Worm (Caenorhabditis elegans) whole organism, late embryonic: ENCODE measurements around the gene prp-40.

Experiments
- C38D4.7 ChIP-seq: fragments of 200-800 bp; sonication (Bioruptor generic); optimal IDR thresholded peaks from 2 replicates; lab custom pipeline; 2018; ENCODE audit warnings: mild to moderate bottlenecking, missing genetic modification characterization, moderate library complexity, missing compliant biosample characterization
- F13H6.1 ChIP-seq: sonication (generic microtip); optimal IDR thresholded peaks from 2 replicates; lab custom pipeline; 2016; ENCODE audit warnings: missing genetic modification characterization, missing compliant biosample characterization
- ama-1 ChIP-seq: fragments of 150-350 bp; optimal IDR thresholded peaks from 2 replicates; lab custom pipeline; 2014
- ceh-22 ChIP-seq: sonication (generic microtip); optimal IDR thresholded peaks from 2 replicates; lab custom pipeline; 2017; ENCODE audit warnings: missing biosample characterization, missing genetic modification characterization
- ceh-24 ChIP-seq: sonication (generic microtip); optimal IDR thresholded peaks from 2 replicates; lab custom pipeline; 2016; ENCODE audit warnings: mild to moderate bottlenecking, missing genetic modification characterization, missing compliant biosample characterization
- ceh-30 ChIP-seq: fragments of 150-350 bp; optimal IDR thresholded peaks from 2 replicates; lab custom pipeline; 2014; ENCODE audit warnings: missing biosample characterization, missing genetic modification characterization
- ceh-34 ChIP-seq: sonication (generic microtip); optimal IDR thresholded peaks from 2 replicates; lab custom pipeline; 2016; ENCODE audit warnings: mild to moderate bottlenecking, missing genetic modification characterization, missing compliant biosample characterization
- ceh-9 ChIP-seq: sonication (generic microtip); optimal IDR thresholded peaks from 2 replicates; lab custom pipeline; 2016; ENCODE audit warnings: mild to moderate bottlenecking, missing genetic modification characterization, inconsistent platforms, missing compliant biosample characterization
- che-1 ChIP-seq: sonication (generic microtip); optimal IDR thresholded peaks from 2 replicates; lab custom pipeline; 2016; ENCODE audit warnings: mild to moderate bottlenecking, missing genetic modification characterization, missing compliant biosample characterization
- dmd-4 ChIP-seq: sonication (generic microtip); optimal IDR thresholded peaks from 2 replicates; lab custom pipeline; 2016; ENCODE audit warnings: borderline replicate concordance, missing genetic modification characterization, missing compliant biosample characterization
- elt-2 ChIP-seq: sonication (generic microtip); optimal IDR thresholded peaks from 2 replicates; lab custom pipeline; 2016; ENCODE audit warnings: missing genetic modification reagents, missing genetic modification characterization, missing compliant biosample characterization
- elt-4 ChIP-seq: sonication (generic microtip); optimal IDR thresholded peaks from 2 replicates; lab custom pipeline; 2016; ENCODE audit warnings: missing genetic modification characterization, missing compliant biosample characterization
- ets-4 ChIP-seq: sonication (generic microtip); optimal IDR thresholded peaks from 2 replicates; lab custom pipeline; 2016; ENCODE audit warnings: missing genetic modification characterization, missing compliant biosample characterization
- eyg-1 ChIP-seq: sonication (generic microtip); optimal IDR thresholded peaks from 2 replicates; lab custom pipeline; 2016; ENCODE audit warnings: missing genotype, missing genetic modification characterization, missing compliant biosample characterization
- fkh-6 ChIP-seq: sonication (generic microtip); optimal IDR thresholded peaks from 2 replicates; lab custom pipeline; 2016; ENCODE audit warnings: missing genetic modification characterization, missing compliant biosample characterization
- hlh-15 ChIP-seq: sonication (generic microtip); optimal IDR thresholded peaks from 2 replicates; lab custom pipeline; 2016; ENCODE audit warnings: missing genetic modification characterization, missing compliant biosample characterization
- hlh-30 ChIP-seq: sonication (generic microtip); optimal IDR thresholded peaks from 2 replicates; lab custom pipeline; 2017; ENCODE audit warnings: antibody characterized with exemption, missing genetic modification characterization, missing compliant biosample characterization; ENCODE audit not compliant: insufficient read depth
- hlh-6 ChIP-seq: sonication (generic microtip); optimal IDR thresholded peaks from 2 replicates; lab custom pipeline; 2016; ENCODE audit warnings: missing genotype, missing genetic modification characterization, missing compliant biosample characterization
- lim-6 ChIP-seq: sonication (generic microtip); optimal IDR thresholded peaks from 2 replicates; lab custom pipeline; 2016; ENCODE audit warnings: missing genetic modification characterization, missing compliant biosample characterization
- lin-11 ChIP-seq: fragments of 200-800 bp; sonication (Bioruptor generic); optimal IDR thresholded peaks from 2 replicates; lab custom pipeline; 2018; ENCODE audit warnings: mild to moderate bottlenecking, missing genetic modification characterization, missing compliant biosample characterization
- madf-2 ChIP-seq: sonication (generic microtip); optimal IDR thresholded peaks from 2 replicates; lab custom pipeline; 2017; ENCODE audit warnings: missing genetic modification characterization, missing compliant biosample characterization
- mec-3 ChIP-seq: sonication (generic microtip); optimal IDR thresholded peaks from 2 replicates; lab custom pipeline; 2016; ENCODE audit warnings: borderline replicate concordance, missing genetic modification characterization, missing compliant biosample characterization
- nfya-1 ChIP-seq: sonication (generic microtip); optimal IDR thresholded peaks from 2 replicates; lab custom pipeline; 2017; ENCODE audit warnings: missing genetic modification characterization, mild to moderate bottlenecking, missing compliant biosample characterization, antibody characterized with exemption, moderate library complexity
- nhr-232 ChIP-seq: sonication (generic microtip); optimal IDR thresholded peaks from 2 replicates; lab custom pipeline; 2016; ENCODE audit warnings: missing genetic modification characterization, missing compliant biosample characterization
- pax-1 ChIP-seq: fragments of 150-350 bp; optimal IDR thresholded peaks from 2 replicates; lab custom pipeline; 2014; ENCODE audit warnings: missing biosample characterization, missing genetic modification characterization
- pha-2 ChIP-seq: sonication (generic microtip); optimal IDR thresholded peaks from 2 replicates; lab custom pipeline; 2017; ENCODE audit warnings: mild to moderate bottlenecking, missing genetic modification characterization, missing compliant biosample characterization
- pha-4 ChIP-seq: fragments of 150-350 bp; optimal IDR thresholded peaks from 2 replicates; lab custom pipeline; 2018; ENCODE audit warnings: missing biosample characterization, missing genetic modification reagents, missing genetic modification characterization
- rnt-1 ChIP-seq: sonication (generic microtip); optimal IDR thresholded peaks from 2 replicates; lab custom pipeline; 2016; ENCODE audit warnings: missing genetic modification characterization, missing compliant biosample characterization
- sdc-2 ChIP-seq: sonication (generic microtip); optimal IDR thresholded peaks from 2 replicates; lab custom pipeline; 2016; ENCODE audit warnings: missing genotype, missing genetic modification characterization, missing compliant biosample characterization
- sox-2 ChIP-seq: fragments of 200-800 bp; sonication (Bioruptor generic); IDR thresholded peaks from 2 replicates; pipeline ENCODE4 v1.3.6; 2022; ENCODE audit warnings: missing genetic modification reagents, missing genetic modification characterization, missing compliant biosample characterization
- sox-4 ChIP-seq: sonication (generic microtip); optimal IDR thresholded peaks from 2 replicates; lab custom pipeline; 2017; ENCODE audit warnings: mild to moderate bottlenecking, missing genetic modification characterization, inconsistent platforms, missing compliant biosample characterization
- syd-9 ChIP-seq: sonication (generic microtip); optimal IDR thresholded peaks from 2 replicates; lab custom pipeline; 2016; ENCODE audit warnings: mild to moderate bottlenecking, missing genetic modification characterization, moderate library complexity, missing compliant biosample characterization
- tbx-2 ChIP-seq: sonication (generic microtip); optimal IDR thresholded peaks from 2 replicates; lab custom pipeline; 2016; ENCODE audit warnings: missing genetic modification characterization, missing compliant biosample characterization
- unc-42 ChIP-seq: sonication (generic microtip); optimal IDR thresholded peaks from 2 replicates; lab custom pipeline; 2016; ENCODE audit warnings: missing genotype, missing genetic modification characterization, missing compliant biosample characterization
- unc-86 ChIP-seq: sonication (generic microtip); optimal IDR thresholded peaks from 2 replicates; lab custom pipeline; 2016; ENCODE audit warnings: missing genetic modification characterization, missing compliant biosample characterization
- ztf-16 ChIP-seq: sonication (generic microtip); optimal IDR thresholded peaks from 2 replicates; lab custom pipeline; 2017; ENCODE audit warnings: missing genetic modification characterization, missing compliant biosample characterization

The prp-40 gene

ce11 chrIII:9501072-9501471, 20.8 kb upstream of the prp-40 start:
- TF ChIP-seq elt-2 (tag; lab: Kevin White, UChicago): no peak
- no peak for TF ChIP-seq hlh-15 (tag; lab: Kevin White, UChicago)

ce11 chrIII:9502155-9502714, 19.6 kb upstream of the prp-40 start:
- TF ChIP-seq pha-2 (tag; lab: Kevin White, UChicago): no peak
- no peak for TF ChIP-seq pha-4 (tag; lab: Kevin White, UChicago)
- no peak for TF ChIP-seq F13H6.1
- no peak for TF ChIP-seq unc-86
- TF ChIP-seq mec-3 (tag; lab: Kevin White, UChicago): no peak
- no peak for TF ChIP-seq tbx-2 (tag; lab: Kevin White, UChicago)
- no peak for TF ChIP-seq madf-2
- no peak for TF ChIP-seq lin-11
- no peak for TF ChIP-seq ets-4 (tag; lab: Kevin White, UChicago)
- no peak for TF ChIP-seq ceh-22 (tag; lab: Kevin White, UChicago)
- no peak for TF ChIP-seq lim-6 (tag; lab: Kevin White, UChicago)
- TF ChIP-seq ama-1 (lab: Kevin White, UChicago): no peak
- TF ChIP-seq ceh-24 (tag; lab: Kevin White, UChicago): no peak
- no peak for TF ChIP-seq sox-4 (tag; lab: Kevin White, UChicago)
- no peak for TF ChIP-seq sdc-2
- no peak for TF ChIP-seq C38D4.7 (GFP tag; lab: Kevin White, UChicago)
- no peak for TF ChIP-seq eyg-1
- TF ChIP-seq sox-2 (GFP tag; lab: Robert Waterston, UW): no peak
- TF ChIP-seq, all 69 proteins: peak for 0

ce11 chrIII:9504347-9504746, 17.5 kb upstream of the prp-40 start:
- TF ChIP-seq ceh-9 (tag; lab: Kevin White, UChicago) (no peak), pha-2 (tag; lab: Kevin White, UChicago) (no peak), nhr-232 (tag; lab: Kevin White, UChicago) (no peak), hlh-15 (tag; lab: Kevin White, UChicago) (no peak), che-1 (no peak)

- TF ChIP-seq hlh-30: peak; percentile 79
- no peak for TF ChIP-seq C38D4.7 (GFP tag; lab: Kevin White, UChicago)
- no peak for TF ChIP-seq syd-9 (tag; lab: Kevin White, UChicago)
- peak; percentile 40 for TF ChIP-seq nfya-1 (tag; lab: Kevin White, UChicago)
These were observed 14.1 kb upstream of the prp-40 start, which contains the start of gene vha-14 for ce11 chrIII:9507799-9508198. TSS of gene vha-14 (plus strand) at chrIII:9508100.

ce11 chrIII:9509764-9510370, 12.0 kb upstream of the prp-40 start:
- TF ChIP-seq hlh-30 (no peak), rnt-1 (tag; lab: Kevin White, UChicago) (no peak), lim-6 (tag; lab: Kevin White, UChicago) (no peak), dmd-4 (tag; lab: Kevin White, UChicago) (no peak), sox-4 (tag; lab: Kevin White, UChicago) (no peak), pax-1 (tag; lab: Kevin White, UChicago) (no peak), hlh-15 (tag; lab: Kevin White, UChicago) (no peak), ceh-30 (tag; lab: Kevin White, UChicago) (no peak), ceh-34 (tag; lab: Kevin White, UChicago) (peak; percentile 11), ztf-16 (tag; lab: Kevin White, UChicago) (no peak), unc-42 (peak; percentile 81), hlh-6 (tag; lab: Kevin White, UChicago) (no peak), fkh-6 (tag; lab: Kevin White, UChicago) (no peak), elt-4 (tag; lab: Kevin White, UChicago) (no peak), pha-4 (tag; lab: Kevin White, UChicago) (no peak)
